Fruit fly (Drosophila melanogaster) S2 (cell line): ENCODE data around the gene CG10089.

ENCODE experiments used
- CG8478 ChIP-seq: fragments of >200 bp; optimal IDR thresholded peaks from 2 replicates; lab custom pipeline; 2018
- CTCF ChIP-seq, 2 experiments: fragments of >200 bp; optimal IDR thresholded peaks; 2 replicates each; lab custom pipeline; 2018

The CG10089 gene

dm6 chr3L:13420212-13420611 lies 54.4 kb downstream of the CG10089 start:
- TF ChIP-seq CG8478 (no peak), CTCF (optimal IDR thresholded peaks at IDR 0.05; lab: Kevin White, UChicago) (no peak)
